Worm (Caenorhabditis elegans): ENCODE measurements around the gene tag-51.

ce11 chrIII:879634-880033 is 25.6 kb downstream of the tag-51 start, which contains the start of the genes T24C4.5 and ucr-2.3:
- TF ChIP-seq snpc-4 (GFP tag; optimal IDR thresholded peaks at IDR 0.05) (no peak), snpc-4 (tag; optimal IDR thresholded peaks at IDR 0.05) (no peak), T26A5.8 (tag; optimal IDR thresholded peaks at IDR 0.05) (no peak), die-1 (tag; optimal IDR thresholded peaks at IDR 0.05) (no peak), Y79H2A.3 (GFP tag; conservative IDR thresholded peaks at IDR 0.05) (no peak)

All from whole organism, young adult.